Worm (Caenorhabditis elegans) whole organism, L2 larva: ENCODE data around the gene erh-1.
A peak's percentile ranks its signal among the peaks of the same experiment; 100 is the strongest.

ENCODE experiments used
- C34F6.9 ChIP-seq: fragments of 150-350 bp; optimal IDR thresholded peaks from 2 replicates; lab custom pipeline; 2014; ENCODE audit warnings: missing biosample characterization, missing genetic modification characterization
- F13H6.1 ChIP-seq: sonication (generic microtip); optimal IDR thresholded peaks from 2 replicates; lab custom pipeline; 2016; ENCODE audit warnings: missing genetic modification characterization, missing compliant biosample characterization
- R02D3.7 ChIP-seq: fragments of 150-350 bp; optimal IDR thresholded peaks from 2 replicates; lab custom pipeline; 2014; ENCODE audit warnings: missing biosample characterization, missing genetic modification characterization
- Y55F3AM.14 ChIP-seq: fragments of 200-800 bp; sonication (Bioruptor generic); optimal IDR thresholded peaks from 2 replicates; lab custom pipeline; 2018; ENCODE audit warnings: mild to moderate bottlenecking, missing genetic modification characterization, missing compliant biosample characterization
- ZK546.5 ChIP-seq: sonication (generic microtip); optimal IDR thresholded peaks from 2 replicates; lab custom pipeline; 2017; ENCODE audit warnings: missing biosample characterization, missing genetic modification characterization
- alr-1 ChIP-seq: fragments of 150-350 bp; optimal IDR thresholded peaks from 2 replicates; lab custom pipeline; 2014; ENCODE audit warnings: missing biosample characterization, missing genetic modification characterization
- aly-2 ChIP-seq: fragments of 150-350 bp; optimal IDR thresholded peaks from 2 replicates; lab custom pipeline; 2014; ENCODE audit warnings: missing biosample characterization, missing genetic modification characterization
- ama-1 ChIP-seq: fragments of 150-350 bp; optimal IDR thresholded peaks from 2 replicates; lab custom pipeline; 2018; ENCODE audit warnings: inconsistent platforms
- blmp-1 ChIP-seq: sonication (generic microtip); optimal IDR thresholded peaks from 2 replicates; lab custom pipeline; 2017; ENCODE audit warnings: missing genetic modification characterization, mild to moderate bottlenecking, missing compliant biosample characterization, antibody characterized with exemption, moderate library complexity; ENCODE audit not compliant: insufficient read depth
- ceh-16 ChIP-seq: fragments of 150-350 bp; optimal IDR thresholded peaks from 2 replicates; lab custom pipeline; 2014; ENCODE audit warnings: missing biosample characterization, missing genetic modification characterization
- ceh-82 ChIP-seq: fragments of 150-350 bp; optimal IDR thresholded peaks from 2 replicates; lab custom pipeline; 2014; ENCODE audit warnings: missing biosample characterization, missing genetic modification characterization
- crh-2 ChIP-seq: sonication (generic microtip); optimal IDR thresholded peaks from 2 replicates; lab custom pipeline; 2017; ENCODE audit warnings: missing biosample characterization, missing genetic modification characterization
- dmd-4 ChIP-seq: sonication (generic microtip); optimal IDR thresholded peaks from 2 replicates; lab custom pipeline; 2017; ENCODE audit warnings: missing biosample characterization, missing genetic modification characterization
- egl-27 ChIP-seq: sonication (generic microtip); optimal IDR thresholded peaks from 3 replicates; lab custom pipeline; 2017; ENCODE audit warnings: missing biosample characterization, missing genetic modification reagents, missing genetic modification characterization
- elt-1 ChIP-seq: fragments of 150-350 bp; optimal IDR thresholded peaks from 2 replicates; lab custom pipeline; 2014; ENCODE audit warnings: missing biosample characterization, missing genetic modification characterization
- elt-3 ChIP-seq: sonication (generic microtip); optimal IDR thresholded peaks from 2 replicates; lab custom pipeline; 2017; ENCODE audit warnings: missing biosample characterization, missing genetic modification characterization
- fos-1 ChIP-seq: fragments of 150-350 bp; optimal IDR thresholded peaks from 2 replicates; lab custom pipeline; 2014; ENCODE audit warnings: missing biosample characterization, missing genetic modification characterization
- gmeb-1 ChIP-seq: fragments of 150-350 bp; optimal IDR thresholded peaks from 2 replicates; lab custom pipeline; 2014; ENCODE audit warnings: missing biosample characterization, missing genetic modification characterization
- lin-11 ChIP-seq: fragments of 150-350 bp; sonication (generic microtip); optimal IDR thresholded peaks from 2 replicates; lab custom pipeline; 2014; ENCODE audit warnings: missing biosample characterization, missing genetic modification characterization, inconsistent platforms, mixed read lengths
- lin-13 ChIP-seq: fragments of 150-350 bp; optimal IDR thresholded peaks from 2 replicates; lab custom pipeline; 2014; ENCODE audit warnings: missing biosample characterization, missing genetic modification reagents, missing genetic modification characterization
- lin-39 ChIP-seq: fragments of 150-350 bp; optimal IDR thresholded peaks from 2 replicates; lab custom pipeline; 2014; ENCODE audit warnings: missing biosample characterization, missing genetic modification reagents, missing genetic modification characterization
- lsy-2 ChIP-seq, 2 experiments: fragments of 150-350 bp in 1 of 2; sonication (generic microtip) in 1 of 2; optimal IDR thresholded peaks; 2 replicates each; lab custom pipeline; 2014 to 2017; ENCODE audit warnings: missing biosample characterization in 2 of 2, missing genetic modification characterization in 2 of 2
- mab-5 ChIP-seq: fragments of 150-350 bp; optimal IDR thresholded peaks from 2 replicates; lab custom pipeline; 2014; ENCODE audit warnings: missing biosample characterization, missing genetic modification characterization
- mdl-1 ChIP-seq, 2 experiments: fragments of 150-350 bp in 1 of 2; sonication (generic microtip) in 1 of 2; optimal IDR thresholded peaks; 2 replicates each; lab custom pipeline; 2017; ENCODE audit warnings: missing biosample characterization in 2 of 2, missing genetic modification characterization in 2 of 2
- nhr-10 ChIP-seq: sonication (generic microtip); optimal IDR thresholded peaks from 2 replicates; lab custom pipeline; 2017; ENCODE audit warnings: missing biosample characterization, missing genetic modification characterization
- nhr-12 ChIP-seq: fragments of 150-350 bp; optimal IDR thresholded peaks from 2 replicates; lab custom pipeline; 2014; ENCODE audit warnings: missing biosample characterization, missing genetic modification characterization
- nhr-129 ChIP-seq: fragments of 150-350 bp; optimal IDR thresholded peaks from 2 replicates; lab custom pipeline; 2014; ENCODE audit warnings: missing biosample characterization, missing genetic modification characterization
- nhr-21 ChIP-seq: fragments of 150-350 bp; optimal IDR thresholded peaks from 2 replicates; lab custom pipeline; 2014; ENCODE audit warnings: missing biosample characterization, missing genetic modification characterization
- nhr-23 ChIP-seq: fragments of 150-350 bp; optimal IDR thresholded peaks from 2 replicates; lab custom pipeline; 2014; ENCODE audit warnings: missing biosample characterization, missing genetic modification reagents, missing genetic modification characterization
- nhr-237 ChIP-seq: fragments of 150-350 bp; optimal IDR thresholded peaks from 2 replicates; lab custom pipeline; 2014; ENCODE audit warnings: missing biosample characterization, missing genetic modification characterization
- nhr-25 ChIP-seq: fragments of 150-350 bp; sonication (generic microtip); optimal IDR thresholded peaks from 3 replicates; lab custom pipeline; 2014; ENCODE audit warnings: missing biosample characterization, missing genetic modification characterization
- nhr-6 ChIP-seq: fragments of 150-350 bp; optimal IDR thresholded peaks from 2 replicates; lab custom pipeline; 2014; ENCODE audit warnings: missing biosample characterization, missing genetic modification characterization
- nhr-77 ChIP-seq: fragments of 150-350 bp; optimal IDR thresholded peaks from 2 replicates; lab custom pipeline; 2014; ENCODE audit warnings: missing biosample characterization, missing genetic modification characterization
- peb-1 ChIP-seq: fragments of 150-350 bp; optimal IDR thresholded peaks from 2 replicates; lab custom pipeline; 2014; ENCODE audit warnings: missing biosample characterization, missing genetic modification characterization
- sem-4 ChIP-seq: fragments of 150-350 bp; optimal IDR thresholded peaks from 2 replicates; lab custom pipeline; 2014; ENCODE audit warnings: missing biosample characterization, missing genetic modification reagents, missing genetic modification characterization
- skn-1 ChIP-seq: sonication (generic microtip); optimal IDR thresholded peaks from 2 replicates; lab custom pipeline; 2017; ENCODE audit warnings: missing biosample characterization, missing genetic modification characterization
- sma-3 ChIP-seq: sonication (generic microtip); optimal IDR thresholded peaks from 2 replicates; lab custom pipeline; 2016; ENCODE audit warnings: missing genetic modification reagents, missing genetic modification characterization, missing compliant biosample characterization
- sma-9 ChIP-seq, 2 experiments: fragments of 150-350 bp in 1 of 2; sonication (generic microtip) in 1 of 2; optimal IDR thresholded peaks; 2 replicates each; lab custom pipeline; 2014 to 2016; ENCODE audit warnings: missing genetic modification characterization in 2 of 2, mild to moderate bottlenecking in 1 of 2, missing biosample characterization in 1 of 2, missing compliant biosample characterization in 1 of 2, missing genetic modification reagents in 1 of 2, moderate library complexity in 1 of 2
- snpc-4 ChIP-seq: fragments of 150-350 bp; optimal IDR thresholded peaks from 2 replicates; lab custom pipeline; 2014; ENCODE audit warnings: missing biosample characterization, missing genetic modification characterization
- unc-39 ChIP-seq: fragments of 150-350 bp; optimal IDR thresholded peaks from 2 replicates; lab custom pipeline; 2014; ENCODE audit warnings: missing biosample characterization, missing genetic modification characterization
- unc-55 ChIP-seq: fragments of 150-350 bp; sonication (generic microtip); optimal IDR thresholded peaks from 3 replicates; lab custom pipeline; 2014; ENCODE audit warnings: missing biosample characterization, missing genetic modification reagents, missing genetic modification characterization
- unc-62 ChIP-seq: fragments of 150-350 bp; optimal IDR thresholded peaks from 2 replicates; lab custom pipeline; 2014; ENCODE audit warnings: missing biosample characterization, missing genetic modification reagents, missing genetic modification characterization
- zag-1 ChIP-seq: fragments of 150-350 bp; optimal IDR thresholded peaks from 2 replicates; lab custom pipeline; 2014; ENCODE audit warnings: missing biosample characterization, missing genetic modification characterization
- ztf-1 ChIP-seq: fragments of 200-800 bp; sonication (Bioruptor generic); conservative IDR thresholded peaks from 2 replicates; pipeline ENCODE4 v1.3.6; 2022; ENCODE audit warnings: missing genetic modification characterization, missing compliant biosample characterization
- ztf-11 ChIP-seq: sonication (generic microtip); optimal IDR thresholded peaks from 2 replicates; lab custom pipeline; 2017; ENCODE audit warnings: missing biosample characterization, missing genetic modification characterization
- ztf-4 ChIP-seq: fragments of 150-350 bp; optimal IDR thresholded peaks from 2 replicates; lab custom pipeline; 2014; ENCODE audit warnings: missing biosample characterization, missing genetic modification characterization

Gene erh-1

ce11 chrV:10536095-10536691, 42.7 kb downstream of the erh-1 start, which contains the start of gene ppm-1.A:
ppm-1.A (minus strand) TSS chrV:10536388.
- TF ChIP-seq R02D3.7 (tag; lab: Kevin White, UChicago) (no peak), nhr-77 (tag; lab: Kevin White, UChicago) (no peak), mab-5 (tag; lab: Kevin White, UChicago) (no peak), fos-1 (tag; lab: Kevin White, UChicago) (peak; percentile 0), mdl-1 (tag; optimal IDR thresholded peaks at IDR 0.05; lab: Kevin White, UChicago) (no peak), unc-55 (GFP tag; lab: Kevin White, UChicago) (no peak), nhr-10 (tag; lab: Kevin White, UChicago) (no peak), ZK546.5 (tag; lab: Kevin White, UChicago) (no peak), crh-2 (tag; lab: Kevin White, UChicago) (peak; percentile 42), lsy-2 (tag; optimal IDR thresholded peaks at IDR 0.05; lab: Kevin White, UChicago) (peak in 1 of 2 experiments; percentile 1), ceh-82 (no peak), egl-27 (tag; lab: Kevin White, UChicago) (no peak), ztf-11 (tag; lab: Kevin White, UChicago) (no peak), nhr-237 (tag; lab: Kevin White, UChicago) (no peak), sem-4 (tag; lab: Kevin White, UChicago) (no peak), nhr-12 (tag; lab: Kevin White, UChicago) (no peak), nhr-21 (tag; lab: Kevin White, UChicago) (no peak), sma-3 (peak; percentile 1), unc-62 (GFP tag; lab: Kevin White, UChicago) (no peak), lin-13 (GFP tag; lab: Kevin White, UChicago) (no peak), gmeb-1 (tag; lab: Kevin White, UChicago) (peak; percentile 52), unc-39 (tag; lab: Kevin White, UChicago) (no peak), nhr-25 (peak; percentile 39), aly-2 (tag; lab: Kevin White, UChicago) (no peak), ceh-16 (tag; lab: Kevin White, UChicago) (no peak), lin-11 (tag; lab: Kevin White, UChicago) (peak; percentile 10), ztf-1 (GFP tag; lab: Robert Waterston, UW) (no peak), Y55F3AM.14 (GFP tag; lab: Kevin White, UChicago) (no peak), dmd-4 (no peak), alr-1 (tag; lab: Kevin White, UChicago) (no peak), nhr-129 (tag; lab: Kevin White, UChicago) (peak; percentile 46), nhr-23 (tag; lab: Kevin White, UChicago) (no peak), sma-9 (GFP tag; optimal IDR thresholded peaks at IDR 0.05; lab: Kevin White, UChicago) (peak; percentile 1), sma-9 (tag; optimal IDR thresholded peaks at IDR 0.05; lab: Kevin White, UChicago) (no peak), ama-1 (lab: Kevin White, UChicago) (peak; percentile 14), elt-3 (no peak), zag-1 (tag; lab: Kevin White, UChicago) (no peak), peb-1 (no peak), lin-39 (no peak), blmp-1 (peak; percentile 33)

DNA sequence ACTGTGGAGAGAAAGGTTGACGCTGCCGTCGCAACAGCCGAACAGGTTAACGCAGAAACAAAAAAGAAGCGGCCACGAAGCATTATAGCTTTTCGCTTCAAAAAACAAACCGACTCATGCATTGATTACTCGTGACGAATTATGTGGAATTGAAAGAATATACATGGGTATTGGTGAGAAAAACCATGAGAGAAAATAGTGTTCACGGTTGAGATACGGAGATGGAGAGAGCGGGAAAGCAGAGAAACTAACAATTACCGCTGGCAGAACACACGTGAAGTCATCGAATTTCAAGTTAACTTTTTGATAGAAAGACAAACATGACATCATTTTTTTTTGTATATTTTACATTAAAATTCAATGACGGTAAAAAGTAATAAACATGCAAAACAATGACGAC, 43.6 kb downstream of the erh-1 start:
- no peak for TF ChIP-seq ztf-11 (tag; lab: Kevin White, UChicago)
- TF ChIP-seq mdl-1 (tag; optimal IDR thresholded peaks at IDR 0.05; lab: Kevin White, UChicago): peak in 1 of 2 experiments; percentile 12
- peak; percentile 41 for TF ChIP-seq nhr-129 (tag; lab: Kevin White, UChicago)
- TF ChIP-seq ama-1 (lab: Kevin White, UChicago): peak; percentile 62
- peak; percentile 28 for TF ChIP-seq lin-13 (GFP tag; lab: Kevin White, UChicago)
- TF ChIP-seq sma-9 (GFP tag; optimal IDR thresholded peaks at IDR 0.05; lab: Kevin White, UChicago): no peak
- TF ChIP-seq sma-9 (tag; optimal IDR thresholded peaks at IDR 0.05; lab: Kevin White, UChicago): no peak
- no peak for TF ChIP-seq lin-11 (tag; lab: Kevin White, UChicago)
- peak in 1 of 2 experiments; percentile 10 for TF ChIP-seq lsy-2 (tag; optimal IDR thresholded peaks at IDR 0.05; lab: Kevin White, UChicago)
- no peak for TF ChIP-seq nhr-23 (tag; lab: Kevin White, UChicago)
- no peak for TF ChIP-seq zag-1 (tag; lab: Kevin White, UChicago)
- TF ChIP-seq crh-2 (tag; lab: Kevin White, UChicago): peak; percentile 33
- no peak for TF ChIP-seq blmp-1
- no peak for TF ChIP-seq ceh-82
- TF ChIP-seq F13H6.1: peak; percentile 28
- no peak for TF ChIP-seq elt-1 (tag; lab: Kevin White, UChicago)
- no peak for TF ChIP-seq unc-39 (tag; lab: Kevin White, UChicago)
- TF ChIP-seq nhr-237 (tag; lab: Kevin White, UChicago): no peak
- TF ChIP-seq gmeb-1 (tag; lab: Kevin White, UChicago): no peak
- peak; percentile 53 for TF ChIP-seq fos-1 (tag; lab: Kevin White, UChicago)
- no peak for TF ChIP-seq peb-1
- no peak for TF ChIP-seq sma-3
- TF ChIP-seq alr-1 (tag; lab: Kevin White, UChicago): no peak
- peak; percentile 41 for TF ChIP-seq C34F6.9 (tag; lab: Kevin White, UChicago)
- TF ChIP-seq sem-4 (tag; lab: Kevin White, UChicago): no peak
- TF ChIP-seq aly-2 (tag; lab: Kevin White, UChicago): no peak
- TF ChIP-seq skn-1 (tag; lab: Kevin White, UChicago): peak; percentile 27
- TF ChIP-seq unc-55 (GFP tag; lab: Kevin White, UChicago): peak; percentile 6
- peak; percentile 30 for TF ChIP-seq ztf-4 (tag; lab: Kevin White, UChicago)
- TF ChIP-seq snpc-4 (tag; lab: Kevin White, UChicago): no peak
- no peak for TF ChIP-seq unc-62 (GFP tag; lab: Kevin White, UChicago)
- TF ChIP-seq nhr-6: no peak
- TF ChIP-seq nhr-25: peak; percentile 6
